Fruit fly (Drosophila melanogaster) whole organism, pupa: ENCODE results near the gene Ada1-2.

Experiments
- CG12605 ChIP-seq: fragments of 200-800 bp; sonication (Bioruptor generic); IDR thresholded peaks from 2 replicates; pipeline ENCODE4 v1.3.6; 2022; ENCODE audit warnings: missing biosample characterization, missing genetic modification characterization
- CG13204 ChIP-seq: fragments of 200-800 bp; sonication (Bioruptor generic); optimal IDR thresholded peaks from 2 replicates; lab custom pipeline; 2018; ENCODE audit warnings: missing biosample characterization, mild to moderate bottlenecking, missing genetic modification characterization, moderate library complexity
- CG17806 ChIP-seq: fragments of 200-800 bp; sonication (Bioruptor generic); optimal IDR thresholded peaks from 2 replicates; lab custom pipeline; 2018; ENCODE audit warnings: missing biosample characterization, mild to moderate bottlenecking, missing genetic modification characterization, moderate library complexity
- CG32121 ChIP-seq: fragments of 200-800 bp; sonication (Bioruptor generic); IDR thresholded peaks from 2 replicates; pipeline ENCODE4 v1.3.6; 2022; ENCODE audit warnings: missing biosample characterization, missing genetic modification characterization
- CG4496 ChIP-seq: fragments of 200-800 bp; sonication (Bioruptor generic); IDR thresholded peaks from 3 replicates; pipeline ENCODE4 v1.3.6; 2022; ENCODE audit warnings: missing biosample characterization, missing genetic modification characterization
- CG8159 ChIP-seq: fragments of 200-800 bp; sonication (Bioruptor generic); optimal IDR thresholded peaks from 3 replicates; lab custom pipeline; 2018; ENCODE audit warnings: missing biosample characterization, mild to moderate bottlenecking, missing genetic modification characterization, moderate library complexity
- CG8301 ChIP-seq: fragments of 200-800 bp; sonication (Bioruptor generic); optimal IDR thresholded peaks from 2 replicates; lab custom pipeline; 2018; ENCODE audit warnings: missing biosample characterization, mild to moderate bottlenecking, missing genetic modification characterization
- CG9948 ChIP-seq: fragments of 200-800 bp; sonication (Bioruptor generic); optimal IDR thresholded peaks from 2 replicates; lab custom pipeline; 2018; ENCODE audit warnings: missing biosample characterization, mild to moderate bottlenecking, missing genetic modification characterization, moderate library complexity
- EcR ChIP-seq: fragments of 200-800 bp; sonication (Bioruptor generic); optimal IDR thresholded peaks from 3 replicates; lab custom pipeline; 2019; ENCODE audit warnings: missing biosample characterization, missing genetic modification characterization, mild to moderate bottlenecking, moderate library complexity, missing genetic modification reagents
- Ets98B ChIP-seq: fragments of 200-800 bp; sonication (Bioruptor generic); IDR thresholded peaks from 2 replicates; pipeline ENCODE4 v1.3.6; 2022; ENCODE audit warnings: missing biosample characterization, missing genetic modification characterization
- Pif1A ChIP-seq: fragments of 200-800 bp; sonication (Bioruptor generic); optimal IDR thresholded peaks from 3 replicates; lab custom pipeline; 2016; ENCODE audit warnings: missing biosample characterization, missing genetic modification characterization
- Snoo ChIP-seq: fragments of 200-800 bp; sonication (Bioruptor generic); optimal IDR thresholded peaks from 3 replicates; lab custom pipeline; 2017; ENCODE audit warnings: missing biosample characterization, mild to moderate bottlenecking, missing genetic modification characterization, inconsistent platforms
- fd96Ca ChIP-seq: fragments of 200-800 bp; sonication (Bioruptor generic); IDR thresholded peaks from 3 replicates; pipeline ENCODE4 v1.3.6; 2022; ENCODE audit warnings: missing biosample characterization, missing genetic modification characterization
- rn ChIP-seq: fragments of 200-800 bp; sonication (Bioruptor generic); IDR thresholded peaks from 2 replicates; pipeline ENCODE4 v1.3.6; 2022; ENCODE audit warnings: missing biosample characterization, missing genetic modification characterization

DNA sequence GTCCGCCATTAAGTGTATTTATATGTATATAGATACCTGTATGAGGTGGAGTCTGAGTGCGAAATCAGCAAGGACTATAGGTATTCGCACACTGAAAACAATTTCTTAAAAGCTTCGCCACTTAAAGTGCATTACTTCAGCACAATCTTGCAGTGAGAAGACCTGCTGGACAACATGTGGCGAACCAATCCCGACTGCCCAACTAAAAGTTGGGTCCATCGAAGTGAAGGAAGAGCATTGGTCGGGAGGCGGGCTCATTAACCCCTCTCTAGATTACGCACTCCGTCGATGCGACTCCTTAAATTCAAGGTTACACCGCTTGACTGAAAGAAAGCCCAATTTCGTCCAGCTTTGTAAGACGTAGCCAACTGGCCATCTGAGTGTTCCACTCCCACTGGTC is 20.5 kb downstream of the Ada1-2 start:
- TF ChIP-seq fd96Ca (no peak), EcR (GFP tag; lab: Kevin White, UChicago) (no peak), Pif1A (GFP tag; lab: Kevin White, UChicago) (no peak), rn (GFP tag; lab: Robert Waterston, UW) (no peak), CG8159 (tag; lab: Kevin White, UChicago) (peak; percentile 57), CG32121 (GFP tag; lab: Robert Waterston, UW) (no peak), Ets98B (GFP tag; lab: Robert Waterston, UW) (no peak), CG12605 (GFP tag; lab: Robert Waterston, UW) (no peak), Snoo (no peak), CG17806 (peak; percentile 34), CG8301 (no peak), CG4496 (no peak), CG9948 (tag; lab: Kevin White, UChicago) (peak; percentile 31), CG13204 (GFP tag; lab: Kevin White, UChicago) (no peak)
